Worm (Caenorhabditis elegans) whole organism, L4/young adult: ENCODE results near the gene F23F1.6.

Experiments used
- W03F9.2 ChIP-seq: fragments of 150-350 bp; optimal IDR thresholded peaks from 2 replicates; lab custom pipeline; 2014; ENCODE audit warnings: missing biosample characterization, missing genetic modification characterization
- dao-5 ChIP-seq: sonication (generic microtip); optimal IDR thresholded peaks from 2 replicates; lab custom pipeline; 2016; ENCODE audit warnings: missing genotype, missing genetic modification characterization, moderate library complexity, missing compliant biosample characterization
- him-1 ChIP-seq: sonication (generic microtip); optimal IDR thresholded peaks from 2 replicates; lab custom pipeline; 2016; ENCODE audit warnings: missing genotype, missing genetic modification reagents, missing genetic modification characterization, missing compliant biosample characterization

The F23F1.6 gene

ce11 chrII:21953-22352 lies 15.2 kb downstream of the F23F1.6 start:
- TF ChIP-seq him-1 (tag; lab: Kevin White, UChicago): no peak
- no peak for TF ChIP-seq W03F9.2 (tag; lab: Kevin White, UChicago)
- no peak for TF ChIP-seq dao-5 (tag; lab: Kevin White, UChicago)

DNA sequence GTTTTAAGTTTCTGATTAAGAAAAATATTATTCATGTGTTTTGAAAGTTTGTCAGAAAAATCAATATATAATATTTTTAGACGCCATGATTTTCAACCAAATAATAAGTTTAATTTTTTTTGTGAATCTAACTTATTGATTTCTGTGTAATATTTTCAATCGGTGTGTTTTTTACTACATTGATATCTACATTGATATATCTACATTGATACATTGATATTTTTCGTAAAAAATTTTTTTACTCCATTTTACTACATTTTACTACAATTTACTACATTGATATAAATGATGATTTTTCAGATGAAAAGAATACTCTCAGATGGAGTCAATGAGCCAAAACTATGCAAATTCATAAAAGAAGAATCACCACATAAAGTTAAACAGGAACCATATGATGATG lies 17.9 kb downstream of the F23F1.6 start, which contains the start of gene gmeb-1:
Gene gmeb-1, plus strand, starts transcription at position 301 of the 400 bp plus-strand sequence.
- TF ChIP-seq W03F9.2 (tag; lab: Kevin White, UChicago): no peak
- TF ChIP-seq dao-5 (tag; lab: Kevin White, UChicago): no peak
- TF ChIP-seq him-1 (tag; lab: Kevin White, UChicago): no peak

ce11 chrII:18787-19186 lies 18.3 kb downstream of the F23F1.6 start:
- TF ChIP-seq W03F9.2 (tag; lab: Kevin White, UChicago): peak; percentile 53
- no peak for TF ChIP-seq dao-5 (tag; lab: Kevin White, UChicago)

- TF ChIP-seq him-1 (tag; lab: Kevin White, UChicago) (no peak), W03F9.2 (tag; lab: Kevin White, UChicago) (no peak), dao-5 (tag; lab: Kevin White, UChicago) (no peak)
Observed at ce11 chrII:12685-13084, 24.4 kb downstream of the F23F1.6 start, which contains the start of gene best-3. Gene best-3 (plus strand): TSS chrII:12985.

DNA sequence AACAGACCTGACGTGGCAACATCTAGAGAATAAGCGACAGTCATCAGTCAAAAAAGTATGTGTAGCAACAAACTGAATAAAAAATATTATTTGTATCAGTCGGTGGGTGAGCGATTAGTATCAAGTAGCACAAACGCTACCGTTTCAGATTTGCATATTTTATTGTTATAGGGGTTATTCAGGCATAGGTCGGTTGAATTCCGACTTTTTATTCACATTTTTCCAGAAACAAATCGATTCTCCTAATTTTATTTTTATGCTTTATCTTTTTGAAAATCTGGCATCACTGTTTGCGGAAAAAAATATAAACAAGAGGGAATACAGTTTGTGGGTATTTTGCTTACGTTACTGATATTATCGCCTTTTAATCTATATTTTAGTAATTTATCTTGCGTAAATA lies 25.3 kb downstream of the F23F1.6 start, which contains the start of gene best-4:
Gene best-4, minus strand, starts transcription at position 101 of the 400 bp plus-strand sequence.
- no peak for TF ChIP-seq him-1 (tag; lab: Kevin White, UChicago)
- TF ChIP-seq W03F9.2 (tag; lab: Kevin White, UChicago): no peak
- no peak for TF ChIP-seq dao-5 (tag; lab: Kevin White, UChicago)

- no peak for TF ChIP-seq him-1 (tag; lab: Kevin White, UChicago)
- no peak for TF ChIP-seq W03F9.2 (tag; lab: Kevin White, UChicago)
- no peak for TF ChIP-seq dao-5 (tag; lab: Kevin White, UChicago)
Observed at ce11 chrII:8212-8611, 28.9 kb downstream of the F23F1.6 start.

ce11 chrII:6349-6748 lies 30.8 kb downstream of the F23F1.6 start, which contains the start of gene osta-1:
Gene osta-1 (plus strand): TSS chrII:6657.
- TF ChIP-seq W03F9.2 (tag; lab: Kevin White, UChicago): no peak
- TF ChIP-seq him-1 (tag; lab: Kevin White, UChicago): no peak
- no peak for TF ChIP-seq dao-5 (tag; lab: Kevin White, UChicago)

- TF ChIP-seq him-1 (tag; lab: Kevin White, UChicago): no peak
- TF ChIP-seq W03F9.2 (tag; lab: Kevin White, UChicago): no peak
- TF ChIP-seq dao-5 (tag; lab: Kevin White, UChicago): no peak
Observed at ce11 chrII:4793-5192, 32.3 kb downstream of the F23F1.6 start.

DNA sequence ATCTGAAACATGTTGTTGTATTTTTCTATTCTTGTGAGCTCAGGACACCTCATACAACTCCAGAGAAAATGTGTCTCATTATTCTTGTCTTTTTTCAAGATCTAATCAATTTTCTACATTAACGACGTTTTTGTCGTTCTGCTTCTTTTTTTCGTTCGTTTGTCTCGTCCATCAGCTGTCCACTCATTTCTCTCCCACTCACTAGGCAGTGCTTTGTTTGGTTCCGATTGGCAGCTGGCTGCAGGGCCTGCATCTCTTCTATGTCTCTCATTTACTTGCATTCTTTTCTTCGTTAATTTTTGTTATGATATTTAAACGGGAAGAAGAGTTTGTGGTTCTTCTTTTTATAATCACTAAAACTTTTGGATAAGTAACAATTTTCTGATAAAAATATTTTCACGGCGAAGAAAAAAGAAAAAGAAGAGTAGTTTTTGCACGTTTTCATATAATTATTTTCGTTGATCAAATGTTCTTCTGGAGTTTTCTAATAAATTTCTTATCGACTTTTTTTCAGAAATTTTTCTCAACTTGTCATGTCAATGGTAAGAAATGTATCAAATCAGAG lies 35.7 kb downstream of the F23F1.6 start, which contains the start of gene 2L52.1:
Gene 2L52.1, plus strand, starts transcription at position 515 of the 565 bp plus-strand sequence.
- TF ChIP-seq dao-5 (tag; lab: Kevin White, UChicago) (no peak), him-1 (tag; lab: Kevin White, UChicago) (no peak), W03F9.2 (tag; lab: Kevin White, UChicago) (no peak)

- TF ChIP-seq W03F9.2 (tag; lab: Kevin White, UChicago) (no peak), dao-5 (tag; lab: Kevin White, UChicago) (no peak), him-1 (tag; lab: Kevin White, UChicago) (no peak)
Observed at ce11 chrII:586-985, 36.5 kb downstream of the F23F1.6 start.
